Worm (Caenorhabditis elegans) whole organism, midembryonic: ENCODE results near the gene VY10G11R.1.

Experiments
- med-1 ChIP-seq: sonication (generic microtip); optimal IDR thresholded peaks from 2 replicates; lab custom pipeline; 2017; ENCODE audit warnings: missing genetic modification characterization, mild to moderate bottlenecking, missing compliant biosample characterization, antibody characterized with exemption, missing genetic modification reagents; ENCODE audit not compliant: insufficient read depth
- ztf-23 ChIP-seq: fragments of 200-800 bp; sonication (Bioruptor generic); IDR thresholded peaks from 2 replicates; pipeline ENCODE4 v1.3.6; 2022; ENCODE audit warnings: missing genetic modification reagents, missing genetic modification characterization, missing compliant biosample characterization

- TF ChIP-seq ztf-23 (GFP tag; lab: Robert Waterston, UW): no peak; the same call in 1 of the 2 replicates
- TF ChIP-seq med-1 (GFP tag; lab: Kevin White, UChicago): no peak
Observed at ce11 chrIV:16492327-16492726, 21.5 kb upstream of the VY10G11R.1 start.
